Fruit fly (Drosophila melanogaster): ENCODE results near the gene CG12301.
A peak's percentile ranks its signal among the peaks of the same experiment; 100 is the strongest.

Gene CG12301

dm6 chr3L:15534274-15535227 lies 46.0 kb upstream of the CG12301 start (continued):
- peak; percentile 80 for TF ChIP-seq Smox (GFP tag; optimal IDR thresholded peaks at IDR 0.05)
- peak; percentile 62 for TF ChIP-seq Ets96B (tag; optimal IDR thresholded peaks at IDR 0.05)
- peak; percentile 70 for TF ChIP-seq spab (GFP tag; optimal IDR thresholded peaks at IDR 0.05)
- peak; percentile 90 for TF ChIP-seq CG32006 (GFP tag; optimal IDR thresholded peaks at IDR 0.05)
- TF ChIP-seq fd85E (GFP tag; optimal IDR thresholded peaks at IDR 0.05) = no peak
- no peak for TF ChIP-seq Eip93F (GFP tag; optimal IDR thresholded peaks at IDR 0.05)
- TF ChIP-seq cyc (GFP tag; optimal IDR thresholded peaks at IDR 0.05) = peak; percentile 77
- no peak for TF ChIP-seq Hr38 (GFP tag; optimal IDR thresholded peaks at IDR 0.05)
- TF ChIP-seq CG1621 (tag; optimal IDR thresholded peaks at IDR 0.05) = peak; percentile 64
- TF ChIP-seq fd59A (GFP tag; optimal IDR thresholded peaks at IDR 0.05) = peak; percentile 82
- peak; percentile 81 for TF ChIP-seq OdsH (GFP tag; optimal IDR thresholded peaks at IDR 0.05)
- peak; percentile 34 for TF ChIP-seq Blimp-1 (GFP tag; optimal IDR thresholded peaks at IDR 0.05)
- TF ChIP-seq CG16779 (tag; optimal IDR thresholded peaks at IDR 0.05) = peak; percentile 68
- TF ChIP-seq CG6792 (GFP tag; optimal IDR thresholded peaks at IDR 0.05) = peak; percentile 71
- TF ChIP-seq CG8632 (GFP tag; optimal IDR thresholded peaks at IDR 0.05) = peak; percentile 77
- TF ChIP-seq ss (GFP tag; optimal IDR thresholded peaks at IDR 0.05) = peak; percentile 57 to 75
- TF ChIP-seq Eip78C (GFP tag) = peak; percentile 95
- no peak for TF ChIP-seq CG6854 (GFP tag; optimal IDR thresholded peaks at IDR 0.05)
- TF ChIP-seq CG3032 (tag; optimal IDR thresholded peaks at IDR 0.05) = peak; percentile 71
- peak; percentile 57 for TF ChIP-seq Ets21C (GFP tag; optimal IDR thresholded peaks at IDR 0.05)
- peak; percentile 60 for TF ChIP-seq CG10669 (GFP tag; optimal IDR thresholded peaks at IDR 0.05)
- 0 out of 2 replicates have a peak, but pooled peaks have one; percentile 18 for TF ChIP-seq Gug (GFP tag; IDR thresholded peaks at IDR 0.05)
- peak; percentile 79 for TF ChIP-seq pdm3 (GFP tag; optimal IDR thresholded peaks at IDR 0.05)
- TF ChIP-seq Lpt (GFP tag; optimal IDR thresholded peaks at IDR 0.05) = peak; percentile 48
- TF ChIP-seq svp (GFP tag) = peak; percentile 93

dm6 chr3L:15535228-15535598 lies 45.4 kb upstream of the CG12301 start, which contains the start of gene CrebA:
CrebA (plus strand) TSS chr3L:15535395.
- TF ChIP-seq CG1621 (tag; optimal IDR thresholded peaks at IDR 0.05) (peak; percentile 17), eg (GFP tag; IDR thresholded peaks at IDR 0.05) (peak; percentile 13; the same call in 2 of the 3 replicates), Eip78C (GFP tag) (no peak), CG3032 (tag; optimal IDR thresholded peaks at IDR 0.05) (no peak), Sox14 (GFP tag; optimal IDR thresholded peaks at IDR 0.05) (no peak), CG6792 (GFP tag; optimal IDR thresholded peaks at IDR 0.05) (no peak), CG9139 (GFP tag; optimal IDR thresholded peaks at IDR 0.05) (no peak), vri (GFP tag; optimal IDR thresholded peaks at IDR 0.05) (no peak), fkh (GFP tag; optimal IDR thresholded peaks at IDR 0.05) (no peak), CG6163 (GFP tag; IDR thresholded peaks at IDR 0.05) (peak; percentile 18; the same call in 1 of the 3 replicates)

dm6 chr3L:15535800-15536225 lies 44.8 kb upstream of the CG12301 start:
- TF ChIP-seq Hr39 (GFP tag; optimal IDR thresholded peaks at IDR 0.05) (no peak), CG1621 (tag; optimal IDR thresholded peaks at IDR 0.05) (peak; percentile 3), acj6 (GFP tag; optimal IDR thresholded peaks at IDR 0.05) (no peak), cyc (GFP tag; optimal IDR thresholded peaks at IDR 0.05) (no peak), pdm3 (GFP tag; optimal IDR thresholded peaks at IDR 0.05) (no peak), lz (GFP tag; optimal IDR thresholded peaks at IDR 0.05) (no peak), Eip93F (GFP tag; optimal IDR thresholded peaks at IDR 0.05) (peak; percentile 23), Eip78C (GFP tag) (peak; percentile 29), Lpt (GFP tag; optimal IDR thresholded peaks at IDR 0.05) (no peak), CG8119 (GFP tag; IDR thresholded peaks at IDR 0.05) (0 out of 3 replicates have a peak, but pooled peaks have one; percentile 18), Smox (GFP tag; optimal IDR thresholded peaks at IDR 0.05) (no peak), CG31627 (GFP tag; optimal IDR thresholded peaks at IDR 0.05) (no peak), dsx (GFP tag; optimal IDR thresholded peaks at IDR 0.05; ENCODE audit: poor library complexity, severe bottlenecking) (peak; percentile 83), Blimp-1 (GFP tag; optimal IDR thresholded peaks at IDR 0.05) (peak; percentile 8), CG16779 (tag; optimal IDR thresholded peaks at IDR 0.05) (no peak), dac (GFP tag; optimal IDR thresholded peaks at IDR 0.05) (no peak), Hr4 (GFP tag; optimal IDR thresholded peaks at IDR 0.05) (no peak), eg (GFP tag; IDR thresholded peaks at IDR 0.05) (0 out of 3 replicates have a peak, but pooled peaks have one; percentile 8), OdsH (GFP tag; optimal IDR thresholded peaks at IDR 0.05) (no peak), CG7368 (GFP tag; optimal IDR thresholded peaks at IDR 0.05) (no peak), CG6808 (GFP tag; optimal IDR thresholded peaks at IDR 0.05) (peak; percentile 25), CG3919 (GFP tag; optimal IDR thresholded peaks at IDR 0.05) (no peak), CG15336 (GFP tag; IDR thresholded peaks at IDR 0.05) (no peak), ss (GFP tag; optimal IDR thresholded peaks at IDR 0.05) (peak in 1 of 2 experiments; percentile 49), CG4318 (GFP tag; optimal IDR thresholded peaks at IDR 0.05) (no peak), CG11294 (GFP tag; IDR thresholded peaks at IDR 0.05) (no peak)

Data from whole organism, prepupa.